Worm (Caenorhabditis elegans): ENCODE results near the gene F08B12.4.

- TF ChIP-seq pqm-1 (tag; optimal IDR thresholded peaks at IDR 0.05) = no peak
- TF ChIP-seq unc-130 (GFP tag; optimal IDR thresholded peaks at IDR 0.05) = no peak
- no peak for TF ChIP-seq egl-27 (tag; optimal IDR thresholded peaks at IDR 0.05)
- TF ChIP-seq snpc-1.2 (GFP tag; IDR thresholded peaks at IDR 0.05) = no peak
- no peak for TF ChIP-seq arid-1 (GFP tag; conservative IDR thresholded peaks at IDR 0.05)
- TF ChIP-seq nhr-237 (tag; optimal IDR thresholded peaks at IDR 0.05) = no peak
- TF ChIP-seq snpc-4 (tag; optimal IDR thresholded peaks at IDR 0.05) = no peak
- no peak for TF ChIP-seq ceh-82 (tag; optimal IDR thresholded peaks at IDR 0.05)
- no peak for TF ChIP-seq fos-1 (tag; optimal IDR thresholded peaks at IDR 0.05)
- no peak for TF ChIP-seq spr-1 (tag; optimal IDR thresholded peaks at IDR 0.05)
- TF ChIP-seq mdl-1 (tag; optimal IDR thresholded peaks at IDR 0.05) = peak in 1 of 2 experiments; percentile 12
- no peak for TF ChIP-seq dpl-1 (GFP tag; optimal IDR thresholded peaks at IDR 0.05)
- TF ChIP-seq ztf-11 (tag; optimal IDR thresholded peaks at IDR 0.05) = no peak
- TF ChIP-seq nhr-10 (tag; optimal IDR thresholded peaks at IDR 0.05) = no peak
These were observed 1.9 kb upstream of the F08B12.4 start for ce11 chrX:11409457-11409856.

All from whole organism, L4 larva.